Worm (Caenorhabditis elegans) whole organism, L1 larva: ENCODE results near the gene C43H6.12.

Experiments used
- C04F5.9 ChIP-seq: sonication (generic microtip); optimal IDR thresholded peaks from 2 replicates; lab custom pipeline; 2016; ENCODE audit warnings: missing genetic modification characterization, missing compliant biosample characterization
- C34B4.2 ChIP-seq: sonication (generic microtip); optimal IDR thresholded peaks from 2 replicates; lab custom pipeline; 2017; ENCODE audit warnings: mild to moderate bottlenecking, missing genetic modification characterization, missing compliant biosample characterization
- F16B12.6 ChIP-seq: fragments of 150-350 bp; optimal IDR thresholded peaks from 2 replicates; lab custom pipeline; 2014; ENCODE audit warnings: missing biosample characterization, missing genetic modification characterization
- ama-1 ChIP-seq: fragments of 150-350 bp; optimal IDR thresholded peaks from 2 replicates; lab custom pipeline; 2014
- blmp-1 ChIP-seq: fragments of 150-350 bp; optimal IDR thresholded peaks from 2 replicates; lab custom pipeline; 2014; ENCODE audit warnings: missing biosample characterization, missing genetic modification characterization
- ceh-63 ChIP-seq: fragments of 200-800 bp; sonication (Bioruptor generic); optimal IDR thresholded peaks from 2 replicates; lab custom pipeline; 2018; ENCODE audit warnings: mild to moderate bottlenecking, missing genetic modification characterization, missing compliant biosample characterization
- ceh-8 ChIP-seq: fragments of 200-800 bp; sonication (Bioruptor generic); optimal IDR thresholded peaks from 2 replicates; lab custom pipeline; 2018; ENCODE audit warnings: mild to moderate bottlenecking, missing genetic modification characterization, moderate library complexity, missing compliant biosample characterization
- ceh-82 ChIP-seq, 3 experiments: fragments of 150-350 bp in 1 of 3; sonication (generic microtip) in 2 of 3; optimal IDR thresholded peaks; 2 replicates each; lab custom pipeline; 2014 to 2017; ENCODE audit warnings: missing biosample characterization in 3 of 3, missing genetic modification characterization in 3 of 3
- ceh-88 ChIP-seq: fragments of 200-800 bp; sonication (Bioruptor generic); IDR thresholded peaks from 2 replicates; pipeline ENCODE4 v1.3.6; 2022; ENCODE audit warnings: missing genetic modification characterization, missing compliant biosample characterization
- ces-1 ChIP-seq: fragments of 150-350 bp; optimal IDR thresholded peaks from 2 replicates; lab custom pipeline; 2014; ENCODE audit warnings: missing biosample characterization, missing genetic modification reagents, missing genetic modification characterization
- dpl-1 ChIP-seq, 3 experiments: fragments of 150-350 bp in 2 of 3; sonication (generic microtip) in 1 of 3; optimal IDR thresholded peaks; 2 replicates each; lab custom pipeline; 2014 to 2017; ENCODE audit warnings: missing biosample characterization in 3 of 3, missing genetic modification characterization in 3 of 3, missing genetic modification reagents in 3 of 3
- dsc-1 ChIP-seq: sonication (generic microtip); optimal IDR thresholded peaks from 2 replicates; lab custom pipeline; 2016; ENCODE audit warnings: mild to moderate bottlenecking, missing genetic modification characterization, missing compliant biosample characterization
- efl-3 ChIP-seq: fragments of 200-800 bp; sonication (Bioruptor generic); optimal IDR thresholded peaks from 2 replicates; lab custom pipeline; 2018; ENCODE audit warnings: mild to moderate bottlenecking, missing genetic modification characterization, missing compliant biosample characterization
- egl-27 ChIP-seq, 2 experiments: fragments of 150-350 bp in 1 of 2; sonication (generic microtip); optimal IDR thresholded peaks; 3 replicates each; lab custom pipeline; 2017 to 2018; ENCODE audit warnings: missing biosample characterization in 2 of 2, missing genetic modification characterization in 2 of 2, missing genetic modification reagents in 2 of 2
- elt-2 ChIP-seq: sonication (generic microtip); optimal IDR thresholded peaks from 2 replicates; lab custom pipeline; 2016; ENCODE audit warnings: missing genetic modification characterization, mild to moderate bottlenecking, inconsistent platforms, missing compliant biosample characterization, missing genetic modification reagents
- elt-3 ChIP-seq, 6 experiments: fragments of 150-350 bp in 1 of 6; sonication (generic microtip); optimal IDR thresholded peaks; 2 replicates each; lab custom pipeline; 2017 to 2018; ENCODE audit warnings: missing biosample characterization in 6 of 6, missing genetic modification characterization in 6 of 6, inconsistent platforms in 1 of 6
- ets-5 ChIP-seq: fragments of 200-800 bp; sonication (Bioruptor generic); IDR thresholded peaks from 2 replicates; pipeline ENCODE4 v1.3.6; 2022; ENCODE audit warnings: missing genetic modification characterization, missing compliant biosample characterization
- hlh-17 ChIP-seq: fragments of 200-800 bp; sonication (Bioruptor generic); optimal IDR thresholded peaks from 2 replicates; lab custom pipeline; 2018; ENCODE audit warnings: missing genetic modification characterization, mild to moderate bottlenecking, missing compliant biosample characterization, moderate library complexity, borderline replicate concordance
- hlh-4 ChIP-seq: sonication (generic microtip); optimal IDR thresholded peaks from 2 replicates; lab custom pipeline; 2016; ENCODE audit warnings: mild to moderate bottlenecking, missing genetic modification characterization, missing compliant biosample characterization
- irx-1 ChIP-seq: sonication (generic microtip); optimal IDR thresholded peaks from 2 replicates; lab custom pipeline; 2016; ENCODE audit warnings: missing genetic modification characterization, missing compliant biosample characterization
- jun-1 ChIP-seq: fragments of 150-350 bp; optimal IDR thresholded peaks from 2 replicates; lab custom pipeline; 2014; ENCODE audit warnings: missing biosample characterization, missing genetic modification reagents, missing genetic modification characterization
- lin-35 ChIP-seq, 2 experiments: fragments of 150-350 bp; optimal IDR thresholded peaks; 2 replicates each; lab custom pipeline; 2014; ENCODE audit warnings: missing biosample characterization in 2 of 2, missing genetic modification characterization in 2 of 2, missing genetic modification reagents in 2 of 2
- mdl-1 ChIP-seq, 2 experiments: fragments of 150-350 bp; optimal IDR thresholded peaks; 2 replicates each; lab custom pipeline; 2014 to 2017; ENCODE audit warnings: missing biosample characterization in 2 of 2, missing genetic modification characterization in 2 of 2, inconsistent platforms in 1 of 2
- mef-2 ChIP-seq: fragments of 150-350 bp; optimal IDR thresholded peaks from 2 replicates; lab custom pipeline; 2014; ENCODE audit warnings: missing biosample characterization, missing genetic modification characterization
- mep-1 ChIP-seq: fragments of 150-350 bp; optimal IDR thresholded peaks from 2 replicates; lab custom pipeline; 2014; ENCODE audit warnings: missing biosample characterization, missing genetic modification characterization
- nhr-11 ChIP-seq: fragments of 150-350 bp; optimal IDR thresholded peaks from 2 replicates; lab custom pipeline; 2014; ENCODE audit warnings: missing biosample characterization, missing genetic modification characterization
- nhr-12 ChIP-seq: sonication (generic microtip); optimal IDR thresholded peaks from 2 replicates; lab custom pipeline; 2017; ENCODE audit warnings: missing biosample characterization, missing genetic modification characterization
- nhr-20 ChIP-seq: sonication (generic microtip); optimal IDR thresholded peaks from 2 replicates; lab custom pipeline; 2016; ENCODE audit warnings: mild to moderate bottlenecking, missing genetic modification characterization, missing compliant biosample characterization
- nhr-237 ChIP-seq: fragments of 150-350 bp; optimal IDR thresholded peaks from 2 replicates; lab custom pipeline; 2014; ENCODE audit warnings: missing biosample characterization, missing genetic modification characterization
- nhr-71 ChIP-seq: sonication (generic microtip); optimal IDR thresholded peaks from 2 replicates; lab custom pipeline; 2016; ENCODE audit warnings: mild to moderate bottlenecking, missing genetic modification characterization, moderate library complexity, missing compliant biosample characterization
- nhr-76 ChIP-seq: sonication (generic microtip); optimal IDR thresholded peaks from 2 replicates; lab custom pipeline; 2017; ENCODE audit warnings: missing biosample characterization, missing genetic modification characterization
- nhr-77 ChIP-seq: fragments of 150-350 bp; optimal IDR thresholded peaks from 2 replicates; lab custom pipeline; 2014; ENCODE audit warnings: missing biosample characterization, missing genetic modification characterization
- nhr-84 ChIP-seq: sonication (generic microtip); optimal IDR thresholded peaks from 2 replicates; lab custom pipeline; 2017; ENCODE audit warnings: missing biosample characterization, missing genetic modification characterization
- nhr-85 ChIP-seq: sonication (generic microtip); peaks from one replicate; lab custom pipeline; 2016; ENCODE audit warnings: missing genetic modification characterization, inconsistent platforms, missing compliant biosample characterization
- nhr-90 ChIP-seq: sonication (generic microtip); optimal IDR thresholded peaks from 2 replicates; lab custom pipeline; 2016; ENCODE audit warnings: mild to moderate bottlenecking, missing genetic modification characterization, missing compliant biosample characterization; ENCODE audit not compliant: poor library complexity
- pag-3 ChIP-seq: sonication (generic microtip); optimal IDR thresholded peaks from 2 replicates; lab custom pipeline; 2017; ENCODE audit warnings: missing genetic modification characterization, mild to moderate bottlenecking, missing compliant biosample characterization, antibody characterized with exemption, borderline replicate concordance; ENCODE audit not compliant: insufficient read depth
- pax-3 ChIP-seq: fragments of 200-800 bp; sonication (Bioruptor generic); optimal IDR thresholded peaks from 2 replicates; lab custom pipeline; 2018; ENCODE audit warnings: mild to moderate bottlenecking, missing genetic modification characterization, moderate library complexity, missing compliant biosample characterization
- pqm-1 ChIP-seq: sonication (generic microtip); optimal IDR thresholded peaks from 3 replicates; lab custom pipeline; 2017; ENCODE audit warnings: missing biosample characterization, missing genetic modification characterization
- rnt-1 ChIP-seq: sonication (generic microtip); optimal IDR thresholded peaks from 2 replicates; lab custom pipeline; 2016; ENCODE audit warnings: mild to moderate bottlenecking, missing genetic modification characterization, moderate library complexity, missing compliant biosample characterization
- skn-1 ChIP-seq: fragments of 150-350 bp; optimal IDR thresholded peaks from 2 replicates; lab custom pipeline; 2014; ENCODE audit warnings: missing biosample characterization, missing genetic modification characterization
- snpc-4 ChIP-seq: fragments of 150-350 bp; optimal IDR thresholded peaks from 2 replicates; lab custom pipeline; 2014; ENCODE audit warnings: missing biosample characterization, missing genetic modification characterization
- snu-23 ChIP-seq: sonication (generic microtip); optimal IDR thresholded peaks from 2 replicates; lab custom pipeline; 2016; ENCODE audit warnings: missing genetic modification characterization, missing compliant biosample characterization
- sox-4 ChIP-seq: sonication (generic microtip); optimal IDR thresholded peaks from 2 replicates; lab custom pipeline; 2016; ENCODE audit warnings: missing genetic modification characterization, missing compliant biosample characterization
- sup-37 ChIP-seq: fragments of 200-800 bp; sonication (Bioruptor generic); optimal IDR thresholded peaks from 2 replicates; lab custom pipeline; 2018; ENCODE audit warnings: mild to moderate bottlenecking, missing genetic modification characterization, missing compliant biosample characterization
- tlp-1 ChIP-seq: fragments of 150-350 bp; optimal IDR thresholded peaks from 2 replicates; lab custom pipeline; 2014; ENCODE audit warnings: missing biosample characterization, missing genetic modification characterization
- unc-130 ChIP-seq: fragments of 150-350 bp; optimal IDR thresholded peaks from 2 replicates; lab custom pipeline; 2017; ENCODE audit warnings: missing biosample characterization, missing genetic modification characterization, inconsistent platforms
- unc-62 ChIP-seq: fragments of 150-350 bp; optimal IDR thresholded peaks from 2 replicates; lab custom pipeline; 2014; ENCODE audit warnings: missing biosample characterization, missing genetic modification reagents, missing genetic modification characterization
- unc-98 ChIP-seq: fragments of 200-800 bp; sonication (Bioruptor generic); IDR thresholded peaks from 2 replicates; pipeline ENCODE4 v1.3.6; 2022; ENCODE audit warnings: missing genetic modification characterization, missing compliant biosample characterization
- xbp-1 ChIP-seq: sonication (generic microtip); optimal IDR thresholded peaks from 2 replicates; lab custom pipeline; 2016; ENCODE audit warnings: missing genetic modification characterization, missing compliant biosample characterization

C43H6.12 gene

ce11 chrX:2365890-2366289 lies 43.5 kb upstream of the C43H6.12 start, which contains the start of gene T24D8.6:
TSS of gene T24D8.6 (minus strand) at chrX:2365990.
- TF ChIP-seq rnt-1 (tag; lab: Kevin White, UChicago) (no peak), nhr-77 (tag; lab: Kevin White, UChicago) (no peak), snpc-4 (tag; lab: Kevin White, UChicago) (no peak), F16B12.6 (tag; lab: Kevin White, UChicago) (no peak), C04F5.9 (tag; lab: Kevin White, UChicago) (no peak)
- TF ChIP-seq, all 84 proteins: peak for 0

ce11 chrX:2368042-2368814 lies 41.2 kb upstream of the C43H6.12 start:
- TF ChIP-seq ces-1 (GFP tag; lab: Kevin White, UChicago) = no peak
- no peak for TF ChIP-seq mef-2 (tag; lab: Kevin White, UChicago)
- no peak for TF ChIP-seq ceh-63 (GFP tag; lab: Kevin White, UChicago)
- TF ChIP-seq egl-27 (tag; optimal IDR thresholded peaks at IDR 0.05; lab: Kevin White, UChicago) = no peak
- peak in 1 of 2 experiments; percentile 6 for TF ChIP-seq mdl-1 (tag; optimal IDR thresholded peaks at IDR 0.05; lab: Kevin White, UChicago)
- no peak for TF ChIP-seq nhr-11 (tag; lab: Kevin White, UChicago)
- TF ChIP-seq unc-62 (GFP tag; lab: Kevin White, UChicago) = no peak
- TF ChIP-seq nhr-20 = peak; percentile 37
- peak; percentile 12 for TF ChIP-seq skn-1 (tag; lab: Kevin White, UChicago)
- no peak for TF ChIP-seq ceh-82 (tag; optimal IDR thresholded peaks at IDR 0.05; lab: Kevin White, UChicago)
- no peak for TF ChIP-seq sox-4 (tag; lab: Kevin White, UChicago)
- TF ChIP-seq jun-1 = peak; percentile 15
- TF ChIP-seq efl-3 (GFP tag; lab: Kevin White, UChicago) = no peak
- TF ChIP-seq ceh-88 (GFP tag; lab: Robert Waterston, UW) = no peak
- TF ChIP-seq C34B4.2 (tag; lab: Kevin White, UChicago) = no peak
- TF ChIP-seq nhr-237 = no peak
- no peak for TF ChIP-seq pqm-1
- TF ChIP-seq dsc-1 (tag; lab: Kevin White, UChicago) = no peak
- TF ChIP-seq blmp-1 = peak; percentile 93
- TF ChIP-seq nhr-71 (tag; lab: Kevin White, UChicago) = peak; percentile 52
- TF ChIP-seq irx-1 (tag; lab: Kevin White, UChicago) = no peak
- TF ChIP-seq snu-23 (GFP tag; lab: Kevin White, UChicago) = peak; percentile 34
- TF ChIP-seq pag-3 (tag; lab: Kevin White, UChicago) = no peak
- no peak for TF ChIP-seq tlp-1 (tag; lab: Kevin White, UChicago)
- no peak for TF ChIP-seq hlh-17 (GFP tag; lab: Kevin White, UChicago)
- TF ChIP-seq lin-35 (GFP tag; optimal IDR thresholded peaks at IDR 0.05; lab: Kevin White, UChicago) = peak in 1 of 2 experiments; percentile 21
- peak in 2 of 6 experiments; percentile 28 to 38 for TF ChIP-seq elt-3 (tag; optimal IDR thresholded peaks at IDR 0.05; lab: Kevin White, UChicago)
- no peak for TF ChIP-seq mep-1 (tag; lab: Kevin White, UChicago)
- no peak for TF ChIP-seq nhr-84
- TF ChIP-seq unc-130 = peak; percentile 14
- no peak for TF ChIP-seq unc-98 (GFP tag; lab: Robert Waterston, UW)
- no peak for TF ChIP-seq ama-1 (lab: Kevin White, UChicago)
- no peak for TF ChIP-seq pax-3
- no peak for TF ChIP-seq C04F5.9 (tag; lab: Kevin White, UChicago)
- no peak for TF ChIP-seq hlh-4 (tag; lab: Kevin White, UChicago)
- TF ChIP-seq ceh-8 (GFP tag; lab: Kevin White, UChicago) = no peak
- TF ChIP-seq nhr-90 = peak; percentile 24
- TF ChIP-seq dpl-1 (GFP tag; optimal IDR thresholded peaks at IDR 0.05; lab: Kevin White, UChicago) = no peak
- TF ChIP-seq F16B12.6 (tag; lab: Kevin White, UChicago) = no peak
- no peak for TF ChIP-seq xbp-1 (tag; lab: Kevin White, UChicago)
- TF ChIP-seq nhr-85 (tag; lab: Kevin White, UChicago) = peak; percentile 96
- TF ChIP-seq ets-5 (GFP tag; lab: Robert Waterston, UW) = no peak
- no peak for TF ChIP-seq rnt-1 (tag; lab: Kevin White, UChicago)
- TF ChIP-seq nhr-76 (tag; lab: Kevin White, UChicago) = no peak
- no peak for TF ChIP-seq nhr-77 (tag; lab: Kevin White, UChicago)
- no peak for TF ChIP-seq nhr-12 (tag; lab: Kevin White, UChicago)
- TF ChIP-seq sup-37 (GFP tag; lab: Kevin White, UChicago) = no peak
- TF ChIP-seq elt-2 (tag; lab: Kevin White, UChicago) = no peak
